Worm (Caenorhabditis elegans) whole organism, mixed stage, embryonic: ENCODE data around the gene Y38E10A.2.

Experiments
- hlh-1 ChIP-seq: fragments of 150-350 bp; optimal IDR thresholded peaks from 2 replicates; lab custom pipeline; 2014; ENCODE audit warnings: missing biosample characterization, missing genetic modification reagents, missing genetic modification characterization
- mab-5 ChIP-seq: fragments of 150-350 bp; optimal IDR thresholded peaks from 2 replicates; lab custom pipeline; 2014; ENCODE audit warnings: missing biosample characterization, missing genetic modification characterization
- unc-62 ChIP-seq: fragments of 150-350 bp; optimal IDR thresholded peaks from 2 replicates; lab custom pipeline; 2014; ENCODE audit warnings: missing biosample characterization, missing genetic modification reagents, missing genetic modification characterization

- no peak for TF ChIP-seq unc-62 (GFP tag; lab: Kevin White, UChicago)
- no peak for TF ChIP-seq mab-5 (tag; lab: Kevin White, UChicago)
- no peak for TF ChIP-seq hlh-1
These were observed 4.3 kb upstream of the Y38E10A.2 start, which contains the start of gene clec-8 for ce11 chrII:12577754-12578153.
